Fruit fly (Drosophila melanogaster) ovary, adult (tissue): ENCODE data around the gene moody.

ENCODE experiments used
- CG17801 ChIP-seq: fragments of 200-800 bp; optimal IDR thresholded peaks from 2 replicates; lab custom pipeline; 2019; ENCODE audit warnings: missing biosample characterization, mild to moderate bottlenecking, missing genetic modification characterization, moderate library complexity; ENCODE audit not compliant: partially characterized antibody

The moody gene

dm6 chrX:2050070-2050899 lies at the start of gene moody:
Gene moody, minus strand, starts transcription at chrX:2050120.
- TF ChIP-seq CG17801 (GFP tag; lab: Kevin White, UChicago): peak; percentile 98

dm6 chrX:2098267-2098666 lies 48.3 kb upstream of the moody start:
- no peak for TF ChIP-seq CG17801 (GFP tag; lab: Kevin White, UChicago)

- TF ChIP-seq CG17801 (GFP tag; lab: Kevin White, UChicago): no peak
Measured at dm6 chrX:2096341-2096740, 46.4 kb upstream of the moody start.

dm6 chrX:2094072-2094761 lies 44.3 kb upstream of the moody start, which contains the start of gene csw:
Gene csw, plus strand, starts transcription at chrX:2094234.
- peak; percentile 93 for TF ChIP-seq CG17801 (GFP tag; lab: Kevin White, UChicago)

- no peak for TF ChIP-seq CG17801 (GFP tag; lab: Kevin White, UChicago)
Measured at dm6 chrX:2089812-2090211, 39.9 kb upstream of the moody start.

dm6 chrX:2088798-2089197 lies 38.9 kb upstream of the moody start:
- no peak for TF ChIP-seq CG17801 (GFP tag; lab: Kevin White, UChicago)

dm6 chrX:2087501-2087900 lies 37.6 kb upstream of the moody start:
- no peak for TF ChIP-seq CG17801 (GFP tag; lab: Kevin White, UChicago)

dm6 chrX:2083678-2084162 lies 33.8 kb upstream of the moody start:
- TF ChIP-seq CG17801 (GFP tag; lab: Kevin White, UChicago): peak; percentile 48

dm6 chrX:2083109-2083508 lies 33.2 kb upstream of the moody start:
- peak; percentile 81 for TF ChIP-seq CG17801 (GFP tag; lab: Kevin White, UChicago)

- TF ChIP-seq CG17801 (GFP tag; lab: Kevin White, UChicago): no peak
Measured at dm6 chrX:2081848-2082365, 32.0 kb upstream of the moody start.

- peak; percentile 88 for TF ChIP-seq CG17801 (GFP tag; lab: Kevin White, UChicago)
Measured at dm6 chrX:2080367-2080927, 30.5 kb upstream of the moody start, which contains the start of the genes CG16903 and Unc-76. Gene CG16903, minus strand, starts transcription at chrX:2080405. Gene Unc-76, plus strand, starts transcription at chrX:2080610.

- TF ChIP-seq CG17801 (GFP tag; lab: Kevin White, UChicago): no peak
Measured at dm6 chrX:2076412-2077357, 26.8 kb upstream of the moody start, which contains the start of gene CG4025. Gene CG4025, plus strand, starts transcription at chrX:2076966.

- peak; percentile 77 for TF ChIP-seq CG17801 (GFP tag; lab: Kevin White, UChicago)
Measured at dm6 chrX:2075846-2076377, 26.0 kb upstream of the moody start, which contains the start of gene CG4045. Gene CG4045, minus strand, starts transcription at chrX:2075900.
